Fruit fly (Drosophila melanogaster): ENCODE results near the gene bchs.

- TF ChIP-seq Sin3A (optimal IDR thresholded peaks at IDR 0.05) (peak; percentile 58), Atf6 (GFP tag; IDR thresholded peaks at IDR 0.05) (peak; percentile 70), lola (GFP tag; optimal IDR thresholded peaks at IDR 0.05) (peak in 1 of 3 experiments; percentile 40), CG3065 (GFP tag; optimal IDR thresholded peaks at IDR 0.05) (peak; percentile 15), Vsx1 (GFP tag; optimal IDR thresholded peaks at IDR 0.05) (peak; percentile 23), fu2 (GFP tag; optimal IDR thresholded peaks at IDR 0.05) (peak; percentile 54), sens-2 (GFP tag; IDR thresholded peaks at IDR 0.05) (0 out of 2 replicates have a peak, but pooled peaks have one; percentile 5), CG14860 (GFP tag; IDR thresholded peaks at IDR 0.05; ENCODE audit: partially characterized antibody) (no peak), CG17802 (tag; optimal IDR thresholded peaks at IDR 0.05) (peak; percentile 17), pita (GFP tag; optimal IDR thresholded peaks at IDR 0.05) (no peak), corto (GFP tag; optimal IDR thresholded peaks at IDR 0.05) (peak; percentile 75), seq (GFP tag; IDR thresholded peaks at IDR 0.05) (peak; percentile 58; the same call in 1 of the 2 replicates)
Observed at dm6 chr2L:5943229-5944078, 36.5 kb downstream of the bchs start, which contains the start of the genes Sfp26Ad and Gpdh1.
